Worm (Caenorhabditis elegans) whole organism, L3 larva: ENCODE data around the gene ccdc-12.

ENCODE experiments used
- ZK546.5 ChIP-seq: sonication (generic microtip); optimal IDR thresholded peaks from 2 replicates; lab custom pipeline; 2017; ENCODE audit warnings: missing biosample characterization, missing genetic modification characterization
- ama-1 ChIP-seq: fragments of 150-350 bp; optimal IDR thresholded peaks from 2 replicates; lab custom pipeline; 2018
- ceh-16 ChIP-seq: sonication (generic microtip); optimal IDR thresholded peaks from 2 replicates; lab custom pipeline; 2017; ENCODE audit warnings: missing biosample characterization, missing genetic modification characterization
- ceh-82 ChIP-seq: fragments of 150-350 bp; optimal IDR thresholded peaks from 2 replicates; lab custom pipeline; 2014; ENCODE audit warnings: missing biosample characterization, missing genetic modification characterization
- ceh-9 ChIP-seq: sonication (generic microtip); optimal IDR thresholded peaks from 2 replicates; lab custom pipeline; 2018; ENCODE audit warnings: missing biosample characterization, missing genetic modification characterization
- daf-12 ChIP-seq: fragments of 150-350 bp; optimal IDR thresholded peaks from 2 replicates; lab custom pipeline; 2014; ENCODE audit warnings: missing biosample characterization, missing genetic modification reagents, missing genetic modification characterization
- egl-27 ChIP-seq: sonication (generic microtip); optimal IDR thresholded peaks from 4 replicates; lab custom pipeline; 2017; ENCODE audit warnings: missing biosample characterization, missing genetic modification reagents, missing genetic modification characterization
- egl-5 ChIP-seq: fragments of 150-350 bp; optimal IDR thresholded peaks from 2 replicates; lab custom pipeline; 2017; ENCODE audit warnings: missing biosample characterization, missing genetic modification reagents, missing genetic modification characterization, inconsistent platforms
- elt-1 ChIP-seq: fragments of 150-350 bp; optimal IDR thresholded peaks from 2 replicates; lab custom pipeline; 2014; ENCODE audit warnings: missing biosample characterization, missing genetic modification characterization
- elt-2 ChIP-seq: sonication (generic microtip); optimal IDR thresholded peaks from 2 replicates; lab custom pipeline; 2016; ENCODE audit warnings: missing genetic modification reagents, mild to moderate bottlenecking, missing genetic modification characterization, missing compliant biosample characterization
- elt-3 ChIP-seq, 3 experiments: fragments of 150-350 bp in 1 of 3; sonication (generic microtip) in 2 of 3; optimal IDR thresholded peaks; 2 replicates in 2 of 3; 4 replicates in 1 of 3; lab custom pipeline; 2014 to 2017; ENCODE audit warnings: missing biosample characterization in 3 of 3, missing genetic modification characterization in 3 of 3
- eor-1 ChIP-seq, 2 experiments: fragments of 150-350 bp; optimal IDR thresholded peaks; 2 replicates each; lab custom pipeline; 2014 to 2018; ENCODE audit warnings: missing biosample characterization in 2 of 2, missing genetic modification characterization in 2 of 2
- fkh-10 ChIP-seq: sonication (generic microtip); optimal IDR thresholded peaks from 2 replicates; lab custom pipeline; 2017; ENCODE audit warnings: missing biosample characterization, missing genetic modification reagents, missing genetic modification characterization
- fos-1 ChIP-seq: fragments of 150-350 bp; optimal IDR thresholded peaks from 2 replicates; lab custom pipeline; 2014; ENCODE audit warnings: missing biosample characterization, missing genetic modification characterization
- hmg-11 ChIP-seq: sonication (generic microtip); optimal IDR thresholded peaks from 2 replicates; lab custom pipeline; 2016; ENCODE audit warnings: missing genetic modification characterization, missing compliant biosample characterization
- jun-1 ChIP-seq: fragments of 150-350 bp; optimal IDR thresholded peaks from 2 replicates; lab custom pipeline; 2014; ENCODE audit warnings: missing biosample characterization, missing genetic modification reagents, missing genetic modification characterization
- lin-15B ChIP-seq: fragments of 150-350 bp; optimal IDR thresholded peaks from 2 replicates; lab custom pipeline; 2014; ENCODE audit warnings: missing biosample characterization, missing genetic modification characterization
- lin-39 ChIP-seq: fragments of 150-350 bp; optimal IDR thresholded peaks from 2 replicates; lab custom pipeline; 2018; ENCODE audit warnings: missing biosample characterization, missing genetic modification reagents, missing genetic modification characterization
- lsy-12 ChIP-seq: sonication (generic microtip); optimal IDR thresholded peaks from 2 replicates; lab custom pipeline; 2016; ENCODE audit warnings: mild to moderate bottlenecking, missing genetic modification characterization, missing compliant biosample characterization
- mdl-1 ChIP-seq: fragments of 150-350 bp; optimal IDR thresholded peaks from 2 replicates; lab custom pipeline; 2014; ENCODE audit warnings: missing biosample characterization, missing genetic modification characterization
- mml-1 ChIP-seq: fragments of 150-350 bp; sonication (generic microtip); optimal IDR thresholded peaks from 3 replicates; lab custom pipeline; 2014; ENCODE audit warnings: missing biosample characterization, missing genetic modification characterization
- nfya-1 ChIP-seq: sonication (generic microtip); optimal IDR thresholded peaks from 2 replicates; lab custom pipeline; 2017; ENCODE audit warnings: missing genetic modification characterization, mild to moderate bottlenecking, missing compliant biosample characterization, antibody characterized with exemption, moderate library complexity; ENCODE audit not compliant: insufficient read depth
- nhr-12 ChIP-seq: fragments of 150-350 bp; optimal IDR thresholded peaks from 2 replicates; lab custom pipeline; 2014; ENCODE audit warnings: missing biosample characterization, missing genetic modification characterization
- nhr-23 ChIP-seq: fragments of 150-350 bp; optimal IDR thresholded peaks from 2 replicates; lab custom pipeline; 2014; ENCODE audit warnings: missing biosample characterization, missing genetic modification reagents, missing genetic modification characterization
- nhr-237 ChIP-seq: fragments of 150-350 bp; optimal IDR thresholded peaks from 2 replicates; lab custom pipeline; 2014; ENCODE audit warnings: missing biosample characterization, missing genetic modification characterization
- nhr-25 ChIP-seq: sonication (generic microtip); optimal IDR thresholded peaks from 2 replicates; lab custom pipeline; 2017; ENCODE audit warnings: missing biosample characterization, missing genetic modification characterization
- nhr-28 ChIP-seq: fragments of 150-350 bp; optimal IDR thresholded peaks from 2 replicates; lab custom pipeline; 2014; ENCODE audit warnings: missing biosample characterization, missing genetic modification characterization
- nhr-67 ChIP-seq: fragments of 150-350 bp; optimal IDR thresholded peaks from 2 replicates; lab custom pipeline; 2014; ENCODE audit warnings: missing biosample characterization, missing genetic modification characterization
- nhr-76 ChIP-seq: fragments of 150-350 bp; sonication (generic microtip); optimal IDR thresholded peaks from 5 replicates; lab custom pipeline; 2014; ENCODE audit warnings: missing biosample characterization, missing genetic modification characterization
- nhr-77 ChIP-seq: fragments of 150-350 bp; optimal IDR thresholded peaks from 2 replicates; lab custom pipeline; 2014; ENCODE audit warnings: missing biosample characterization, missing genetic modification characterization
- pqm-1 ChIP-seq: fragments of 150-350 bp; optimal IDR thresholded peaks from 2 replicates; lab custom pipeline; 2017; ENCODE audit warnings: missing biosample characterization, missing genetic modification characterization, inconsistent platforms
- sea-2 ChIP-seq: fragments of 150-350 bp; sonication (generic microtip); optimal IDR thresholded peaks from 4 replicates; lab custom pipeline; 2014; ENCODE audit warnings: missing biosample characterization, missing genetic modification reagents, missing genetic modification characterization
- tbx-2 ChIP-seq: sonication (generic microtip); optimal IDR thresholded peaks from 2 replicates; lab custom pipeline; 2016; ENCODE audit warnings: mild to moderate bottlenecking, missing genetic modification characterization, missing compliant biosample characterization
- unc-39 ChIP-seq: sonication (generic microtip); optimal IDR thresholded peaks from 4 replicates; lab custom pipeline; 2017; ENCODE audit warnings: missing biosample characterization, missing genetic modification characterization
- unc-62 ChIP-seq: fragments of 150-350 bp; sonication (generic microtip); optimal IDR thresholded peaks from 4 replicates; lab custom pipeline; 2014; ENCODE audit warnings: missing biosample characterization, missing genetic modification reagents, missing genetic modification characterization
- zag-1 ChIP-seq: fragments of 150-350 bp; optimal IDR thresholded peaks from 2 replicates; lab custom pipeline; 2014; ENCODE audit warnings: missing biosample characterization, missing genetic modification characterization
- ztf-11 ChIP-seq: fragments of 150-350 bp; optimal IDR thresholded peaks from 2 replicates; lab custom pipeline; 2014; ENCODE audit warnings: missing biosample characterization, missing genetic modification characterization

The ccdc-12 gene

ce11 chrIV:2464156-2464555 lies 30.8 kb downstream of the ccdc-12 start, which contains the start of gene ilys-3:
TSS of gene ilys-3 (plus strand) at chrIV:2464456.
- TF ChIP-seq ZK546.5 (tag; lab: Kevin White, UChicago) (no peak), nhr-77 (no peak), ceh-9 (tag; lab: Kevin White, UChicago) (no peak), nhr-28 (tag; lab: Kevin White, UChicago) (no peak), mml-1 (tag; lab: Kevin White, UChicago) (no peak), eor-1 (tag; optimal IDR thresholded peaks at IDR 0.05; lab: Kevin White, UChicago) (no peak), elt-3 (tag; optimal IDR thresholded peaks at IDR 0.05; lab: Kevin White, UChicago) (no peak), ceh-82 (tag; lab: Kevin White, UChicago) (no peak), fkh-10 (no peak)
- TF ChIP-seq, all 47 proteins: peak for 0

ce11 chrIV:2463311-2463710 lies 31.7 kb downstream of the ccdc-12 start, which contains the start of gene cdh-10:
TSS of gene cdh-10 (minus strand) at chrIV:2463369.
- no peak for TF ChIP-seq zag-1 (tag; lab: Kevin White, UChicago)
- TF ChIP-seq elt-1 (tag; lab: Kevin White, UChicago), result peak; percentile 46
- TF ChIP-seq elt-2 (tag; lab: Kevin White, UChicago), result no peak
- no peak for TF ChIP-seq daf-12 (tag; lab: Kevin White, UChicago)
- no peak for TF ChIP-seq pqm-1 (tag; lab: Kevin White, UChicago)
- no peak for TF ChIP-seq nhr-28 (tag; lab: Kevin White, UChicago)
- no peak for TF ChIP-seq unc-39 (tag; lab: Kevin White, UChicago)
- TF ChIP-seq lsy-12 (tag; lab: Kevin White, UChicago), result no peak
- TF ChIP-seq nhr-67 (tag; lab: Kevin White, UChicago), result no peak
- no peak for TF ChIP-seq mdl-1 (tag; lab: Kevin White, UChicago)
- TF ChIP-seq nhr-12 (tag; lab: Kevin White, UChicago), result no peak
- TF ChIP-seq nhr-237, result no peak
- TF ChIP-seq nhr-77, result no peak
- TF ChIP-seq jun-1 (tag; lab: Kevin White, UChicago), result no peak
- TF ChIP-seq ztf-11 (tag; lab: Kevin White, UChicago), result no peak
- no peak for TF ChIP-seq ceh-82 (tag; lab: Kevin White, UChicago)
- peak; percentile 18 for TF ChIP-seq nhr-25 (tag; lab: Kevin White, UChicago)
- peak; percentile 60 for TF ChIP-seq nhr-23 (tag; lab: Kevin White, UChicago)
- TF ChIP-seq ceh-16 (tag; lab: Kevin White, UChicago), result no peak
- TF ChIP-seq sea-2 (GFP tag; lab: Kevin White, UChicago), result no peak
- no peak for TF ChIP-seq nfya-1 (tag; lab: Kevin White, UChicago)
- TF ChIP-seq egl-5 (tag; lab: Kevin White, UChicago), result no peak
- TF ChIP-seq ZK546.5 (tag; lab: Kevin White, UChicago), result no peak
- no peak for TF ChIP-seq nhr-76 (tag; lab: Kevin White, UChicago)
- TF ChIP-seq ama-1 (lab: Kevin White, UChicago), result no peak

DNA sequence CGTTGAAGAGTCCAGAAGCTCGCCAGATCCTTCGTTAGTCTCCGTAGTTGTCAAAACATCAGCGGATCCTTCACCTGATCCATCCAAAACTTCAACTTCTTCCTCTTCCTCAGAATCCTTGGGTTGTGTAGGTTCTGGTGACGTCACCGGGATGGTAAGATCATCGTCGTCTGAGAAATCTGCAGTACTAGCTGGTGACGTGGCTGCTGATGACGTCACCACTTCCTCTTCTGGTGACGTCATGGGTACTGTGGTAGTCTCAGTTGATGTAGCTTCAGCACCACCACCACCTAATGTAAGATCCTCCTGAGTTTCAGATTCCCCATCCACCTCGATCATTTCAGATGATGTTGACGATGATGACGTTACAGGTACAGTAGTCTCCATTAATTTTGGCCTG lies 33.6 kb downstream of the ccdc-12 start:
- no peak for TF ChIP-seq egl-27 (tag; lab: Kevin White, UChicago)
- no peak for TF ChIP-seq tbx-2 (tag; lab: Kevin White, UChicago)
- no peak for TF ChIP-seq daf-12 (tag; lab: Kevin White, UChicago)
- TF ChIP-seq jun-1 (tag; lab: Kevin White, UChicago), result no peak
- no peak for TF ChIP-seq lin-39
- TF ChIP-seq nfya-1 (tag; lab: Kevin White, UChicago), result no peak
- no peak for TF ChIP-seq ZK546.5 (tag; lab: Kevin White, UChicago)
- TF ChIP-seq unc-62 (GFP tag; lab: Kevin White, UChicago), result no peak
- no peak for TF ChIP-seq hmg-11 (tag; lab: Kevin White, UChicago)
- no peak for TF ChIP-seq lin-15B (tag; lab: Kevin White, UChicago)
- no peak for TF ChIP-seq nhr-76 (tag; lab: Kevin White, UChicago)
- no peak for TF ChIP-seq fos-1 (tag; lab: Kevin White, UChicago)
- TF ChIP-seq nhr-23 (tag; lab: Kevin White, UChicago), result no peak
- no peak for TF ChIP-seq lsy-12 (tag; lab: Kevin White, UChicago)
- no peak for TF ChIP-seq ceh-16 (tag; lab: Kevin White, UChicago)
- no peak for TF ChIP-seq nhr-25 (tag; lab: Kevin White, UChicago)
